Fruit fly (Drosophila melanogaster) whole organism, embryonic: Measurements from ENCODE around the gene drongo.
A peak's percentile ranks its signal among the peaks of the same experiment; 100 is the strongest.

Source experiments
- Atf6 ChIP-seq: fragments of 200-800 bp; sonication (Bioruptor generic); IDR thresholded peaks from 2 replicates; pipeline ENCODE4 v1.3.6; 2022; ENCODE audit warnings: missing biosample characterization, missing genetic modification characterization
- Bdp1 ChIP-seq: fragments of 200-800 bp; sonication (Bioruptor generic); optimal IDR thresholded peaks from 3 replicates; lab custom pipeline; 2016; ENCODE audit warnings: missing biosample characterization, missing genetic modification characterization
- CG10366 ChIP-seq: fragments of 200-800 bp; sonication (Bioruptor generic); IDR thresholded peaks from 2 replicates; pipeline ENCODE4 v1.3.6; 2022; ENCODE audit warnings: missing biosample characterization, missing genetic modification characterization
- CG12391 ChIP-seq: fragments of 200-800 bp; sonication (Bioruptor generic); optimal IDR thresholded peaks from 3 replicates; lab custom pipeline; 2018; ENCODE audit warnings: missing biosample characterization, mild to moderate bottlenecking, missing genetic modification characterization, moderate library complexity
- CG12769 ChIP-seq: fragments of 200-800 bp; sonication (Bioruptor generic); optimal IDR thresholded peaks from 2 replicates; lab custom pipeline; 2019; ENCODE audit warnings: missing biosample characterization, mild to moderate bottlenecking, missing genetic modification characterization, moderate library complexity
- CG14014 ChIP-seq: fragments of 200-800 bp; sonication (Bioruptor generic); IDR thresholded peaks from 2 replicates; pipeline ENCODE4 v1.3.6; 2022; ENCODE audit warnings: missing biosample characterization, missing genetic modification characterization
- CG15269 ChIP-seq: fragments of 200-800 bp; sonication (Bioruptor generic); optimal IDR thresholded peaks from 2 replicates; lab custom pipeline; 2018; ENCODE audit warnings: missing biosample characterization, mild to moderate bottlenecking, missing genetic modification characterization, moderate library complexity
- CG15696 ChIP-seq: fragments of 200-800 bp; sonication (Bioruptor generic); optimal IDR thresholded peaks from 2 replicates; lab custom pipeline; 2019; ENCODE audit warnings: missing biosample characterization, mild to moderate bottlenecking, missing genetic modification characterization, moderate library complexity
- CG1602 ChIP-seq: fragments of 200-800 bp; sonication (Bioruptor generic); optimal IDR thresholded peaks from 3 replicates; lab custom pipeline; 2016; ENCODE audit warnings: missing biosample characterization, missing genetic modification characterization
- CG16815 ChIP-seq: fragments of 200-800 bp; sonication (Bioruptor generic); optimal IDR thresholded peaks from 3 replicates; lab custom pipeline; 2017; ENCODE audit warnings: missing biosample characterization, mild to moderate bottlenecking, missing genetic modification characterization
- CG2889 ChIP-seq: fragments of 200-800 bp; sonication (Bioruptor generic); IDR thresholded peaks from 3 replicates; pipeline ENCODE4 v1.3.6; 2022; ENCODE audit warnings: missing biosample characterization, missing genetic modification characterization
- CG30403 ChIP-seq: fragments of 200-800 bp; sonication (Bioruptor generic); optimal IDR thresholded peaks from 3 replicates; lab custom pipeline; 2016; ENCODE audit warnings: missing biosample characterization, missing genetic modification characterization
- CG3407 ChIP-seq: fragments of 200-800 bp; sonication (Bioruptor generic); optimal IDR thresholded peaks from 2 replicates; lab custom pipeline; 2018; ENCODE audit warnings: missing biosample characterization, mild to moderate bottlenecking, missing genetic modification characterization
- CG4404 ChIP-seq: fragments of 200-800 bp; sonication (Bioruptor generic); IDR thresholded peaks from 2 replicates; pipeline ENCODE4 v1.3.6; 2022; ENCODE audit warnings: missing biosample characterization, missing genetic modification characterization
- CG7372 ChIP-seq: fragments of 200-800 bp; sonication (Bioruptor generic); IDR thresholded peaks from 2 replicates; pipeline ENCODE4 v1.3.6; 2022; ENCODE audit warnings: missing biosample characterization, missing genetic modification characterization
- CG8089 ChIP-seq: fragments of 200-800 bp; sonication (Bioruptor generic); optimal IDR thresholded peaks from 3 replicates; lab custom pipeline; 2016; ENCODE audit warnings: missing biosample characterization, missing genetic modification characterization
- CG8388 ChIP-seq: fragments of 200-800 bp; sonication (Bioruptor generic); optimal IDR thresholded peaks from 2 replicates; lab custom pipeline; 2019; ENCODE audit warnings: missing biosample characterization, mild to moderate bottlenecking, missing genetic modification characterization, moderate library complexity
- CG8924 ChIP-seq: fragments of 200-800 bp; optimal IDR thresholded peaks from 3 replicates; lab custom pipeline; 2019; ENCODE audit warnings: missing biosample characterization, mild to moderate bottlenecking, missing genetic modification characterization, moderate library complexity
- CG9609 ChIP-seq: fragments of 200-800 bp; sonication (Bioruptor generic); optimal IDR thresholded peaks from 3 replicates; lab custom pipeline; 2016; ENCODE audit warnings: missing biosample characterization, missing genetic modification characterization
- CG9876 ChIP-seq: fragments of 200-800 bp; sonication (Bioruptor generic); optimal IDR thresholded peaks from 2 replicates; lab custom pipeline; 2016; ENCODE audit warnings: missing biosample characterization, missing genetic modification characterization
- CHES-1-like ChIP-seq: fragments of 200-800 bp; sonication (Bioruptor generic); optimal IDR thresholded peaks from 2 replicates; lab custom pipeline; 2016; ENCODE audit warnings: missing biosample characterization, missing genetic modification characterization
- Camta ChIP-seq: fragments of 200-800 bp; sonication (Bioruptor generic); optimal IDR thresholded peaks from 2 replicates; lab custom pipeline; 2016; ENCODE audit warnings: missing biosample characterization, missing genetic modification characterization
- CkIIα-i1 ChIP-seq: fragments of 200-800 bp; sonication (Bioruptor generic); IDR thresholded peaks from 2 replicates; pipeline ENCODE4 v1.3.6; 2022; ENCODE audit warnings: missing biosample characterization, missing genetic modification characterization
- Dip3 ChIP-seq: fragments of 200-800 bp; sonication (Bioruptor generic); optimal IDR thresholded peaks from 3 replicates; lab custom pipeline; 2016; ENCODE audit warnings: missing biosample characterization, missing genetic modification characterization
- Doc2 ChIP-seq: fragments of 200-800 bp; sonication (Bioruptor generic); IDR thresholded peaks from 2 replicates; pipeline ENCODE4 v1.3.6; 2022; ENCODE audit warnings: missing biosample characterization, missing genetic modification characterization
- Mes4 ChIP-seq: fragments of 200-800 bp; sonication (Bioruptor generic); optimal IDR thresholded peaks from 2 replicates; lab custom pipeline; 2016; ENCODE audit warnings: missing biosample characterization, missing genetic modification characterization
- Oaz ChIP-seq: fragments of 200-800 bp; sonication (Bioruptor generic); IDR thresholded peaks from 2 replicates; pipeline ENCODE4 v1.3.6; 2022; ENCODE audit warnings: missing biosample characterization, missing genetic modification characterization
- Pdp1 ChIP-seq, 2 experiments: fragments of 200-800 bp; sonication (Bioruptor generic); optimal IDR thresholded peaks; 3 replicates each; lab custom pipeline; 2016; ENCODE audit warnings: missing biosample characterization in 2 of 2, missing genetic modification characterization in 2 of 2, mild to moderate bottlenecking in 1 of 2, moderate library complexity in 1 of 2
- Ptx1 ChIP-seq: fragments of 200-800 bp; sonication (Bioruptor generic); IDR thresholded peaks from 2 replicates; pipeline ENCODE4 v1.3.6; 2022; ENCODE audit warnings: missing biosample characterization, missing genetic modification characterization
- Spps ChIP-seq: fragments of 200-800 bp; sonication (Bioruptor generic); optimal IDR thresholded peaks from 2 replicates; lab custom pipeline; 2018; ENCODE audit warnings: missing biosample characterization, mild to moderate bottlenecking, missing genetic modification characterization
- Stat92E ChIP-seq, 3 experiments: fragments of >200 bp in 2 of 3; fragments of 200-800 bp in 1 of 3; sonication (Bioruptor generic) in 1 of 3; optimal IDR thresholded peaks; 2 replicates each; lab custom pipeline; 2017 to 2019; ENCODE audit warnings: missing biosample characterization in 3 of 3, missing genetic modification characterization in 3 of 3, mild to moderate bottlenecking in 1 of 3, moderate library complexity in 1 of 3
- ap ChIP-seq: fragments of 200-800 bp; sonication (Bioruptor generic); IDR thresholded peaks from 2 replicates; pipeline ENCODE4 v1.3.6; 2022; ENCODE audit warnings: missing biosample characterization, missing genetic modification characterization
- bsh ChIP-seq, 2 experiments: fragments of 200-800 bp; sonication (Bioruptor generic); optimal IDR thresholded peaks; 2 replicates each; lab custom pipeline; 2017 to 2018; ENCODE audit warnings: mild to moderate bottlenecking in 2 of 2, missing biosample characterization in 2 of 2, missing genetic modification characterization in 2 of 2, moderate library complexity in 1 of 2
- caup ChIP-seq: fragments of 200-800 bp; sonication (Bioruptor generic); optimal IDR thresholded peaks from 3 replicates; lab custom pipeline; 2017; ENCODE audit warnings: missing biosample characterization, mild to moderate bottlenecking, missing genetic modification characterization, moderate library complexity; ENCODE audit not compliant: severe bottlenecking
- chinmo ChIP-seq: fragments of 200-800 bp; sonication (Bioruptor generic); IDR thresholded peaks from 4 replicates; pipeline ENCODE4 v1.3.6; 2022; ENCODE audit warnings: missing biosample characterization, missing genetic modification characterization; ENCODE audit not compliant: partially characterized antibody
- chn ChIP-seq: fragments of 200-800 bp; sonication (Bioruptor generic); optimal IDR thresholded peaks from 2 replicates; lab custom pipeline; 2016; ENCODE audit warnings: missing biosample characterization, missing genetic modification characterization
- dmrt11E ChIP-seq: fragments of 200-800 bp; sonication (Bioruptor generic); optimal IDR thresholded peaks from 3 replicates; lab custom pipeline; 2018; ENCODE audit warnings: missing biosample characterization, mild to moderate bottlenecking, missing genetic modification characterization, moderate library complexity
- dmrt99B ChIP-seq: fragments of 200-800 bp; sonication (Bioruptor generic); optimal IDR thresholded peaks from 2 replicates; lab custom pipeline; 2018; ENCODE audit warnings: missing biosample characterization, mild to moderate bottlenecking, missing genetic modification characterization, moderate library complexity
- dpn ChIP-seq, 2 experiments: fragments of 200-800 bp; sonication (Bioruptor generic); optimal IDR thresholded peaks; 3 replicates each; lab custom pipeline; 2016; ENCODE audit warnings: missing biosample characterization in 2 of 2, missing genetic modification characterization in 2 of 2
- esg ChIP-seq: fragments of 200-800 bp; sonication (Bioruptor generic); conservative IDR thresholded peaks from 2 replicates; pipeline ENCODE4 v1.3.6; 2022; ENCODE audit warnings: missing biosample characterization, missing genetic modification characterization
- fd96Cb ChIP-seq: fragments of 200-800 bp; sonication (Bioruptor generic); optimal IDR thresholded peaks from 2 replicates; lab custom pipeline; 2018; ENCODE audit warnings: missing biosample characterization, mild to moderate bottlenecking, missing genetic modification characterization, moderate library complexity
- fu2 ChIP-seq: fragments of 200-800 bp; sonication (Bioruptor generic); optimal IDR thresholded peaks from 2 replicates; lab custom pipeline; 2016; ENCODE audit warnings: missing biosample characterization, missing genetic modification characterization
- gro ChIP-seq: fragments of 200-800 bp; sonication (Bioruptor generic); optimal IDR thresholded peaks from 2 replicates; lab custom pipeline; 2016; ENCODE audit warnings: missing biosample characterization, missing genetic modification characterization
- mam ChIP-seq: fragments of 200-800 bp; sonication (Bioruptor generic); optimal IDR thresholded peaks from 3 replicates; lab custom pipeline; 2016; ENCODE audit warnings: missing biosample characterization, missing genetic modification characterization
- pnt ChIP-seq: fragments of 200-800 bp; sonication (Bioruptor generic); optimal IDR thresholded peaks from 3 replicates; lab custom pipeline; 2016; ENCODE audit warnings: missing biosample characterization, missing genetic modification characterization
- ranshi ChIP-seq: fragments of 200-800 bp; sonication (Bioruptor generic); IDR thresholded peaks from 2 replicates; pipeline ENCODE4 v1.3.6; 2022; ENCODE audit warnings: missing biosample characterization, missing genetic modification characterization
- sens ChIP-seq: fragments of 200-800 bp; sonication (Bioruptor generic); peaks from one replicate; lab custom pipeline; 2016; ENCODE audit warnings: missing biosample characterization, missing genetic modification characterization
- seq ChIP-seq: fragments of 200-800 bp; sonication (Bioruptor generic); IDR thresholded peaks from 2 replicates; pipeline ENCODE4 v1.3.6; 2022; ENCODE audit warnings: missing biosample characterization, missing genetic modification characterization
- tin ChIP-seq: fragments of 200-800 bp; sonication (Bioruptor generic); optimal IDR thresholded peaks from 3 replicates; lab custom pipeline; 2016; ENCODE audit warnings: missing biosample characterization, missing genetic modification characterization
- tup ChIP-seq: fragments of 200-800 bp; sonication (Bioruptor generic); optimal IDR thresholded peaks from 2 replicates; lab custom pipeline; 2016; ENCODE audit warnings: missing biosample characterization, mild to moderate bottlenecking, missing genetic modification characterization, moderate library complexity

The drongo gene

DNA sequence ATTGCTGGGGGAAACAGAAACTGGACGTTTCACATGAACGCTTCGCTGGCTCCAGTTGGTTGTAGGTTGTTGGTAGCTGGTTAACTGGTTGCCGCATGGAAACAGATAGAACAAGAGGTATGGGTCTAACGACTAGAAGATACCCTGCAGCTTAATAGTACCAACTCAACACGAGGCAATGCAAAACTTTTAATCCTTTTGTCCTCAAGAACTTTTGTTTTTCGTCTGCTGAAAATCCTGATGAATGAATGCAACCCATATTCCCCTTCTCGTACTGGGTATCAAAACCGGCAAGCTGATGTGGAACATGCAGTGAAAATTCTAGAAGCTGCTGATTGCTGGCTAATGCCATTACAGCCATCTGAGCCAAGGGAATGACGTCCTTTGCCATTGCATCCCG, 12.9 kb downstream of the drongo start (continued):
- TF ChIP-seq seq (peak; percentile 39; the same call in 1 of the 2 replicates), dpn (GFP tag; optimal IDR thresholded peaks at IDR 0.05; lab: Kevin White, UChicago) (peak in 1 of 2 experiments; percentile 27), Mes4 (GFP tag; lab: Kevin White, UChicago) (peak; percentile 33), CG8089 (GFP tag; lab: Kevin White, UChicago) (peak; percentile 11), Camta (GFP tag; lab: Kevin White, UChicago) (no peak), ranshi (GFP tag; lab: Robert Waterston, UW) (peak; percentile 40; the same call in 1 of the 2 replicates), CG16815 (peak; percentile 39), Bdp1 (GFP tag; lab: Kevin White, UChicago) (peak; percentile 26), CG9609 (GFP tag; lab: Kevin White, UChicago) (peak; percentile 35), fu2 (GFP tag; lab: Kevin White, UChicago) (peak; percentile 12), Spps (tag; lab: Kevin White, UChicago) (no peak), Oaz (0 out of 2 replicates have a peak, but pooled peaks have one; percentile 15), esg (GFP tag; lab: Robert Waterston, UW) (peak; percentile 26; the same call in 1 of the 2 replicates), CG4404 (no peak), fd96Cb (tag; lab: Kevin White, UChicago) (peak; percentile 34), Doc2 (GFP tag; lab: Robert Waterston, UW) (no peak), CG10366 (GFP tag; lab: Robert Waterston, UW) (0 out of 2 replicates have a peak, but pooled peaks have one; percentile 14), tup (peak; percentile 30), Ptx1 (GFP tag; lab: Robert Waterston, UW) (0 out of 2 replicates have a peak, but pooled peaks have one; percentile 9), CG2889 (GFP tag; lab: Robert Waterston, UW) (0 out of 3 replicates have a peak, but pooled peaks have one; percentile 34), Atf6 (GFP tag; lab: Robert Waterston, UW) (peak; percentile 27; the same call in 1 of the 2 replicates), Dip3 (GFP tag; lab: Kevin White, UChicago) (peak; percentile 28), CG1602 (GFP tag; lab: Kevin White, UChicago) (peak; percentile 56), caup (no peak), bsh (GFP tag; optimal IDR thresholded peaks at IDR 0.05; lab: Kevin White, UChicago) (peak; percentile 15 to 75), CG12391 (tag; lab: Kevin White, UChicago) (peak; percentile 53), ap (0 out of 2 replicates have a peak, but pooled peaks have one; percentile 6), CG12769 (tag; lab: Kevin White, UChicago) (peak; percentile 64), CG15269 (tag; lab: Kevin White, UChicago) (peak; percentile 53), CG7372 (no peak), gro (GFP tag; lab: Kevin White, UChicago) (no peak), chn (GFP tag; lab: Kevin White, UChicago) (peak; percentile 64), CG8924 (tag; lab: Kevin White, UChicago) (peak; percentile 37), CG15696 (tag; lab: Kevin White, UChicago) (no peak), chinmo (GFP tag; lab: Robert Waterston, UW) (0 out of 4 replicates have a peak, but pooled peaks have one; percentile 7), CG8388 (GFP tag; lab: Kevin White, UChicago) (no peak), CG3407 (peak; percentile 14), dmrt99B (peak; percentile 35), tin (GFP tag; lab: Kevin White, UChicago) (peak; percentile 27), mam (GFP tag; lab: Kevin White, UChicago) (peak; percentile 32), sens (GFP tag; lab: Kevin White, UChicago) (peak; percentile 89), pnt (GFP tag; lab: Kevin White, UChicago) (peak; percentile 4), Stat92E (GFP tag; optimal IDR thresholded peaks at IDR 0.05; lab: Kevin White, UChicago) (no peak), CkIIα-i1 (GFP tag; lab: Robert Waterston, UW) (no peak), CHES-1-like (GFP tag; lab: Kevin White, UChicago) (peak; percentile 3), CG30403 (GFP tag; lab: Kevin White, UChicago) (peak; percentile 38), Pdp1 (GFP tag; optimal IDR thresholded peaks at IDR 0.05; lab: Kevin White, UChicago) (peak in 1 of 2 experiments; percentile 26), CG14014 (GFP tag; lab: Robert Waterston, UW) (peak; percentile 30; the same call in 1 of the 2 replicates), dmrt11E (tag; lab: Kevin White, UChicago) (peak; percentile 8), CG9876 (GFP tag; lab: Kevin White, UChicago) (peak; percentile 54)
